Worm (Caenorhabditis elegans): Measurements from ENCODE around the gene Y6D1A.2.

DNA sequence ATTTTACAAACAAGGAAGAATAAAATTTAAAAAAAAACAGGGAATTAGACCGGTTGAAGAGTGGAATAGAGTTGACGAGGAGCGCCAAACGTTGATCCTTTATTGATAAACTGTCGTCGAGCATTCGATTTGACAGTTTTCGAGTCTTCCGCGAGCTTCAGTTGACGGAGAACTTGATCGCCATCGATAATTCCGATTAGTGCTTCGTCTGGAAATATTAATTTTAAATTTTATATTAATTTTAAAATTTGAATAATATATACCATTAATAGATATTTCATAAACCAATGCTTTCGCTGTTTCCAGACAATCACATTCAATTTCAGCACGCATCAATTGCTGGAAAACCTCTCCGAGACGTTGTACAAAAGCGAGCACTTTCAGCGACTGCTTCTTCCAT is 45.9 kb upstream of the Y6D1A.2 start, which contains the start of gene K12D12.4:
- TF ChIP-seq aly-1 (tag; optimal IDR thresholded peaks at IDR 0.05) (no peak), ama-1 (optimal IDR thresholded peaks at IDR 0.05) (no peak), B0310.2 (tag; optimal IDR thresholded peaks at IDR 0.05) (no peak), flt-1 (GFP tag; IDR thresholded peaks at IDR 0.05) (no peak), hnd-1 (tag; optimal IDR thresholded peaks at IDR 0.05) (no peak), tbx-37 (GFP tag; conservative IDR thresholded peaks at IDR 0.05) (no peak), hmg-4 (GFP tag; optimal IDR thresholded peaks at IDR 0.05) (no peak), scrt-1 (GFP tag; IDR thresholded peaks at IDR 0.05) (no peak), ceh-13 (GFP tag; optimal IDR thresholded peaks at IDR 0.05) (no peak), F13C5.2 (tag; optimal IDR thresholded peaks at IDR 0.05) (no peak), tra-4 (tag; optimal IDR thresholded peaks at IDR 0.05) (no peak), hmbx-1 (tag; optimal IDR thresholded peaks at IDR 0.05) (no peak), sea-1 (GFP tag; conservative IDR thresholded peaks at IDR 0.05) (no peak)
